Fruit fly (Drosophila melanogaster) whole organism: ENCODE measurements around the gene Set8.

Experiments
- CG8478 ChIP-seq: fragments of >200 bp; optimal IDR thresholded peaks from 2 replicates; lab custom pipeline; 2018; ENCODE audit warnings: inconsistent platforms
- Dll ChIP-seq: fragments of >200 bp; optimal IDR thresholded peaks from 2 replicates; lab custom pipeline; 2017
- pan ChIP-seq: fragments of >200 bp; optimal IDR thresholded peaks from 2 replicates; lab custom pipeline; 2017
- psq ChIP-seq: fragments of >200 bp; optimal IDR thresholded peaks from 2 replicates; lab custom pipeline; 2017

- TF ChIP-seq Dll (lab: Kevin White, UChicago) (no peak), pan (lab: Kevin White, UChicago) (no peak), CG8478 (lab: Kevin White, UChicago) (no peak), psq (lab: Kevin White, UChicago) (no peak)
Measured at dm6 chr3R:14298078-14298896, 17.6 kb upstream of the Set8 start.
